Worm (Caenorhabditis elegans): Measurements from ENCODE around the gene T19H12.6.

The T19H12.6 gene

DNA sequence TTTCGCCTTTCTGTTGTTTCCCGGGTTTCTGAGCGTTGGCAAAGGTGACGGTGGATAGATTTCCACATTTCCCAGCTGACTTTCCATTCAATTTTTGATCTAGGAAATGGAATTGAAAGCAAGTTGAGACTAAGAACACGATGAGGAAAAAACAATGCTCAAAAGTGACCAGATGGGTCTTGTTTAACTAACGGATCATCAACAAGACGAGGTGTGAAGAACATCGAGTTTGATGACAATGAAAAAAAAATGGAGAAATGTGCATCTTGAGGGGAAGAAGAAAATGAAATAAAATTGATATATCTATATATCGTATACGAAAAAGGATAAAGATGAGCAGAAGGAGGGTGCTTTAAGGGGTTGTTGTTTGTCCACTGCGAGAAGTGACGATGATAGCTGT, at the start of gene T19H12.6:
T19H12.6 (minus strand) TSS at position 101 of the 400 bp plus-strand sequence.
- no peak for TF ChIP-seq ceh-36 (tag; optimal IDR thresholded peaks at IDR 0.05)
- no peak for TF ChIP-seq scrt-1 (GFP tag; IDR thresholded peaks at IDR 0.05)
- no peak for TF ChIP-seq pes-1 (GFP tag; IDR thresholded peaks at IDR 0.05)
- no peak for TF ChIP-seq tra-4 (tag; optimal IDR thresholded peaks at IDR 0.05)
- TF ChIP-seq F13C5.2 (tag; optimal IDR thresholded peaks at IDR 0.05), result no peak
- TF ChIP-seq ets-7 (tag; optimal IDR thresholded peaks at IDR 0.05), result no peak
- no peak for TF ChIP-seq tbx-11 (GFP tag; IDR thresholded peaks at IDR 0.05)
- no peak for TF ChIP-seq sea-1 (GFP tag; conservative IDR thresholded peaks at IDR 0.05)
- TF ChIP-seq hnd-1 (tag; optimal IDR thresholded peaks at IDR 0.05), result no peak
- no peak for TF ChIP-seq ama-1 (optimal IDR thresholded peaks at IDR 0.05)
- TF ChIP-seq flt-1 (GFP tag; IDR thresholded peaks at IDR 0.05), result no peak
- TF ChIP-seq ceh-13 (GFP tag; optimal IDR thresholded peaks at IDR 0.05), result no peak
- no peak for TF ChIP-seq tbx-37 (GFP tag; conservative IDR thresholded peaks at IDR 0.05)
- TF ChIP-seq hmbx-1 (tag; optimal IDR thresholded peaks at IDR 0.05), result no peak
- no peak for TF ChIP-seq aly-1 (tag; optimal IDR thresholded peaks at IDR 0.05)

DNA sequence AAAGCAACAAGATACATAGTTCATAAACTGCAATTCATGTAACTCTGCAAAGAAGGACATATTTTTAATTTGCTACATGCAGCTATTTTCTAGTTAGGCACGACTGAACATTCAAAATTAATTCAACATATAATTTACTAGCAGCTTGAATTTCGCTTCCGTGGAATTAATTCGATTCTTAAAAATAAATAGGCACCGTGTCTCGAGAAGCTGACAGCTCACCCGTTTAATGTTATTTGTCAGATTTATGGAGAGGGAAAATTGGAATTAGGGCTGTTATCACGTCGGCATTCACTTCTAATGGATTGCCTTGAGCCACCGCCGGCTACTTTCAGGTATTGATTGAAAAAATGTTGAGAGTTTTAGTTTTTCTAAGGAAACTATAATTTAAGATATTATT, 48.9 kb upstream of the T19H12.6 start, which contains the start of gene srh-21:
srh-21 (plus strand) TSS at position 301 of the 400 bp plus-strand sequence.
- TF ChIP-seq flt-1 (GFP tag; IDR thresholded peaks at IDR 0.05) (no peak), ama-1 (optimal IDR thresholded peaks at IDR 0.05) (no peak), aly-1 (tag; optimal IDR thresholded peaks at IDR 0.05) (no peak), tbx-11 (GFP tag; IDR thresholded peaks at IDR 0.05) (no peak), pes-1 (GFP tag; IDR thresholded peaks at IDR 0.05) (no peak), ceh-36 (tag; optimal IDR thresholded peaks at IDR 0.05) (no peak), ceh-13 (GFP tag; optimal IDR thresholded peaks at IDR 0.05) (no peak), scrt-1 (GFP tag; IDR thresholded peaks at IDR 0.05) (no peak), sea-1 (GFP tag; conservative IDR thresholded peaks at IDR 0.05) (no peak), tbx-37 (GFP tag; conservative IDR thresholded peaks at IDR 0.05) (no peak), ets-7 (tag; optimal IDR thresholded peaks at IDR 0.05) (no peak), F13C5.2 (tag; optimal IDR thresholded peaks at IDR 0.05) (no peak)

ce11 chrV:4924618-4925017, 47.1 kb upstream of the T19H12.6 start, which contains the start of gene srh-20:
Gene srh-20 (plus strand): TSS chrV:4924918.
- TF ChIP-seq hnd-1 (tag; optimal IDR thresholded peaks at IDR 0.05) (no peak), ceh-36 (tag; optimal IDR thresholded peaks at IDR 0.05) (no peak), flt-1 (GFP tag; IDR thresholded peaks at IDR 0.05) (no peak), pes-1 (GFP tag; IDR thresholded peaks at IDR 0.05) (no peak), F13C5.2 (tag; optimal IDR thresholded peaks at IDR 0.05) (no peak), ceh-13 (GFP tag; optimal IDR thresholded peaks at IDR 0.05) (no peak), ama-1 (optimal IDR thresholded peaks at IDR 0.05) (no peak), scrt-1 (GFP tag; IDR thresholded peaks at IDR 0.05) (no peak), aly-1 (tag; optimal IDR thresholded peaks at IDR 0.05) (no peak), tbx-11 (GFP tag; IDR thresholded peaks at IDR 0.05) (no peak), sea-1 (GFP tag; conservative IDR thresholded peaks at IDR 0.05) (no peak), tbx-37 (GFP tag; conservative IDR thresholded peaks at IDR 0.05) (no peak), ets-7 (tag; optimal IDR thresholded peaks at IDR 0.05) (no peak), hmbx-1 (tag; optimal IDR thresholded peaks at IDR 0.05) (no peak), B0310.2 (tag; optimal IDR thresholded peaks at IDR 0.05) (no peak), hmg-4 (GFP tag; optimal IDR thresholded peaks at IDR 0.05) (no peak), tra-4 (tag; optimal IDR thresholded peaks at IDR 0.05) (no peak)

DNA sequence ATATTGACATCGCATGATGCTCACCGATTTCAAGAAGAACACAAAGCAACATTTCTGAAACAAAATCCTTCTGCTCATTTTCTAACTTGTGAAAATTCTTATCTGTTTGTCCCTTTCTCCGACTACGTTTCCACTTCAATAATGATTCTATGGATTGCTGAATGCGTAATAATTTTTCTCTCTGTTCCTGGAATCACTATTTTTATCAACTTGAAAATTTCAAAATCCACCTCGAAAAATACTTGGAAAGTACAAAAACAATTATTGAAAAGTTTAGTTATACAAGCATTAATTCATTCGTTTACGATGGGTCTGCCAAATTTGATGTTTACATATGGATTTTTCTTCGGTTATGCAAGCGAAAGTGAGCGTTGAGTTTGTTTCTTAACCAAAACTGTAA, 44.5 kb upstream of the T19H12.6 start, which contains the start of gene srh-22:
srh-22 (plus strand) TSS at position 301 of the 400 bp plus-strand sequence.
- TF ChIP-seq tbx-37 (GFP tag; conservative IDR thresholded peaks at IDR 0.05) (no peak), B0310.2 (tag; optimal IDR thresholded peaks at IDR 0.05) (no peak), hmg-4 (GFP tag; optimal IDR thresholded peaks at IDR 0.05) (no peak), tra-4 (tag; optimal IDR thresholded peaks at IDR 0.05) (no peak), aly-1 (tag; optimal IDR thresholded peaks at IDR 0.05) (no peak), tbx-11 (GFP tag; IDR thresholded peaks at IDR 0.05) (no peak), pes-1 (GFP tag; IDR thresholded peaks at IDR 0.05) (no peak), ets-7 (tag; optimal IDR thresholded peaks at IDR 0.05) (no peak), flt-1 (GFP tag; IDR thresholded peaks at IDR 0.05) (no peak), ceh-36 (tag; optimal IDR thresholded peaks at IDR 0.05) (no peak), ceh-13 (GFP tag; optimal IDR thresholded peaks at IDR 0.05) (no peak), scrt-1 (GFP tag; IDR thresholded peaks at IDR 0.05) (no peak), hmbx-1 (tag; optimal IDR thresholded peaks at IDR 0.05) (no peak), F13C5.2 (tag; optimal IDR thresholded peaks at IDR 0.05) (no peak)

ce11 chrV:4920690-4921152, 43.2 kb upstream of the T19H12.6 start, which contains the start of the genes C02E7.8 and srh-23:
Gene C02E7.8 (minus strand): TSS chrV:4920790.
Gene srh-23 (plus strand): TSS chrV:4921102.
- TF ChIP-seq ets-7 (tag; optimal IDR thresholded peaks at IDR 0.05) (no peak), ama-1 (optimal IDR thresholded peaks at IDR 0.05) (no peak), sea-1 (GFP tag; conservative IDR thresholded peaks at IDR 0.05) (no peak), tra-4 (tag; optimal IDR thresholded peaks at IDR 0.05) (no peak), ceh-36 (tag; optimal IDR thresholded peaks at IDR 0.05) (no peak), hmbx-1 (tag; optimal IDR thresholded peaks at IDR 0.05) (no peak), ceh-13 (GFP tag; optimal IDR thresholded peaks at IDR 0.05) (no peak), tbx-11 (GFP tag; IDR thresholded peaks at IDR 0.05) (no peak), F13C5.2 (tag; optimal IDR thresholded peaks at IDR 0.05) (no peak), tbx-37 (GFP tag; conservative IDR thresholded peaks at IDR 0.05) (no peak), pes-1 (GFP tag; IDR thresholded peaks at IDR 0.05) (no peak), flt-1 (GFP tag; IDR thresholded peaks at IDR 0.05) (no peak)

ce11 chrV:4918664-4919257, 41.3 kb upstream of the T19H12.6 start, which contains the start of gene C02E7.6:
Gene C02E7.6 (plus strand): TSS chrV:4919207.
- TF ChIP-seq aly-1 (tag; optimal IDR thresholded peaks at IDR 0.05) (no peak), scrt-1 (GFP tag; IDR thresholded peaks at IDR 0.05) (no peak), ceh-13 (GFP tag; optimal IDR thresholded peaks at IDR 0.05) (no peak), B0310.2 (tag; optimal IDR thresholded peaks at IDR 0.05) (no peak), tbx-11 (GFP tag; IDR thresholded peaks at IDR 0.05) (no peak), pes-1 (GFP tag; IDR thresholded peaks at IDR 0.05) (no peak), ets-7 (tag; optimal IDR thresholded peaks at IDR 0.05) (no peak), hmbx-1 (tag; optimal IDR thresholded peaks at IDR 0.05) (no peak), F13C5.2 (tag; optimal IDR thresholded peaks at IDR 0.05) (no peak), ceh-36 (tag; optimal IDR thresholded peaks at IDR 0.05) (no peak), hnd-1 (tag; optimal IDR thresholded peaks at IDR 0.05) (no peak), ama-1 (optimal IDR thresholded peaks at IDR 0.05) (no peak), tbx-37 (GFP tag; conservative IDR thresholded peaks at IDR 0.05) (no peak), sea-1 (GFP tag; conservative IDR thresholded peaks at IDR 0.05) (no peak), hmg-4 (GFP tag; optimal IDR thresholded peaks at IDR 0.05) (no peak), flt-1 (GFP tag; IDR thresholded peaks at IDR 0.05) (no peak), tra-4 (tag; optimal IDR thresholded peaks at IDR 0.05) (no peak)

Data from whole organism, early embryonic.